Fruit fly (Drosophila melanogaster): ENCODE results near the gene CG14739.

Gene CG14739

DNA sequence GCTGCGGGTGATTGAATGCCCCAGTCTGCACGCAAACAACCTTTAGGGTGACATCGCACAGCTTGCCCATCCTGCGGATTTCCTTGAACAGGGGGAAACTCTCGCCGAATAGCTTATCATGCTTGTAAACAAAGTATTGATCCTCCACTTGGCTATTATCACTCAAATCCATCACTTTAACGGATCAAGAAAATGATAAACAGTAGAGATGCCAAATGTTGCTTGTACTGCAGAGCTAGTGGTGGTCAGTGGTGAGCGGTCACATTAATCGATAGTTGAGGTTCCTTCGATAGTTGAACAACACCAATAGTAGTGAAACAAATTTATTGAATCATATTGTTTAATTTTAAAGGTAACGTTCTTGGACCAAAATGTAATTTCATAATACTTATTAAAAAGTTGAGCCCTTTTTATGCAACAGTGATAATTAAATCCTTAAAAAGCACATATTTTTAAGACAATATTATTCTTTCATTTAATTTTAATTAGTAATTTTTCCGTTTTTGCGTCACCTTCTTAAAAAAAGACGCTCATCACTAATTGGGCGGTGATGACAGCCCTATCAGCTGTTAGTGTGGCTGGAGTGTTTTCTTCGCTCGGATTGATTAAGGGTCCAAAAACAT is 38.7 kb downstream of the CG14739 start, which contains the start of the genes KLHL18 and GCC185 (continued):
- TF ChIP-seq CG8388 (GFP tag; optimal IDR thresholded peaks at IDR 0.05) (no peak), CG6765 (GFP tag; optimal IDR thresholded peaks at IDR 0.05) (no peak), CG12769 (tag; optimal IDR thresholded peaks at IDR 0.05) (no peak), abd-A (tag; optimal IDR thresholded peaks at IDR 0.05) (no peak), ap (GFP tag; IDR thresholded peaks at IDR 0.05) (0 out of 2 replicates have a peak, but pooled peaks have one; percentile 10), en (GFP tag; optimal IDR thresholded peaks at IDR 0.05) (no peak), CG9876 (GFP tag; optimal IDR thresholded peaks at IDR 0.05) (peak; percentile 42), HLH54F (GFP tag; optimal IDR thresholded peaks at IDR 0.05) (peak; percentile 79), CG6654 (GFP tag; optimal IDR thresholded peaks at IDR 0.05) (no peak), sens (GFP tag) (peak; percentile 96), MESR4 (GFP tag; optimal IDR thresholded peaks at IDR 0.05) (peak; percentile 53), CG13775 (GFP tag; optimal IDR thresholded peaks at IDR 0.05) (peak; percentile 81), Awh (GFP tag; IDR thresholded peaks at IDR 0.05) (peak; percentile 29; the same call in 1 of the 2 replicates), CG7987 (GFP tag; optimal IDR thresholded peaks at IDR 0.05) (no peak), rib (GFP tag; IDR thresholded peaks at IDR 0.05) (no peak), D (optimal IDR thresholded peaks at IDR 0.05) (no peak), D (GFP tag; optimal IDR thresholded peaks at IDR 0.05) (peak; percentile 33), CG12071 (GFP tag; optimal IDR thresholded peaks at IDR 0.05) (no peak), CG31224 (GFP tag; IDR thresholded peaks at IDR 0.05) (peak; percentile 58), CG13894 (tag; optimal IDR thresholded peaks at IDR 0.05) (no peak), cwo (GFP tag; optimal IDR thresholded peaks at IDR 0.05) (peak; percentile 33), CG10543 (GFP tag; optimal IDR thresholded peaks at IDR 0.05) (peak; percentile 75), CG3407 (GFP tag; optimal IDR thresholded peaks at IDR 0.05) (no peak), BtbVII (GFP tag; optimal IDR thresholded peaks at IDR 0.05) (peak; percentile 16), otp (GFP tag; IDR thresholded peaks at IDR 0.05) (no peak), phol (tag; optimal IDR thresholded peaks at IDR 0.05) (peak; percentile 87), CG11504 (tag; optimal IDR thresholded peaks at IDR 0.05) (peak; percentile 88), CG18476 (GFP tag; optimal IDR thresholded peaks at IDR 0.05) (peak; percentile 74), CG7556 (GFP tag; optimal IDR thresholded peaks at IDR 0.05) (no peak), ham (GFP tag; IDR thresholded peaks at IDR 0.05) (no peak), ac (GFP tag; optimal IDR thresholded peaks at IDR 0.05) (no peak), maf-S (GFP tag; optimal IDR thresholded peaks at IDR 0.05) (peak; percentile 62), Ets97D (GFP tag; optimal IDR thresholded peaks at IDR 0.05) (peak; percentile 34), Dll (GFP tag; IDR thresholded peaks at IDR 0.05; ENCODE audit: partially characterized antibody) (peak; percentile 90), vvl (GFP tag; IDR thresholded peaks at IDR 0.05) (peak; percentile 73), E2f2 (GFP tag; IDR thresholded peaks at IDR 0.05) (no peak; the same call in 1 of the 2 replicates), CG6791 (GFP tag; IDR thresholded peaks at IDR 0.05; ENCODE audit: partially characterized antibody) (peak; percentile 74), esg (GFP tag; conservative IDR thresholded peaks at IDR 0.05) (peak; percentile 70), zen2 (GFP tag; IDR thresholded peaks at IDR 0.05; ENCODE audit: partially characterized antibody) (no peak), CG10959 (GFP tag; IDR thresholded peaks at IDR 0.05) (peak; percentile 51; the same call in 1 of the 2 replicates), CG13624 (GFP tag; optimal IDR thresholded peaks at IDR 0.05) (peak; percentile 64), unc-4 (GFP tag; IDR thresholded peaks at IDR 0.05; ENCODE audit: partially characterized antibody) (peak; percentile 72), CG18619 (GFP tag; optimal IDR thresholded peaks at IDR 0.05) (peak; percentile 58), exex (tag; optimal IDR thresholded peaks at IDR 0.05) (no peak), CG3726 (GFP tag; IDR thresholded peaks at IDR 0.05) (no peak), sob (GFP tag; IDR thresholded peaks at IDR 0.05) (peak; percentile 81), Opbp (GFP tag; IDR thresholded peaks at IDR 0.05; ENCODE audit: partially characterized antibody) (peak; percentile 69; the same call in 2 of the 3 replicates), CHES-1-like (GFP tag; optimal IDR thresholded peaks at IDR 0.05) (peak; percentile 47), D19A (tag; optimal IDR thresholded peaks at IDR 0.05) (peak; percentile 61), Fer2 (tag; optimal IDR thresholded peaks at IDR 0.05) (peak; percentile 69)
